Worm (Caenorhabditis elegans) whole organism, midembryonic: Measurements from ENCODE around the gene daf-18.
A peak's percentile ranks its signal among the peaks of the same experiment; 100 is the strongest.

Source experiments
- T22C8.4 ChIP-seq: fragments of 200-800 bp; sonication (Bioruptor generic); IDR thresholded peaks from 2 replicates; pipeline ENCODE4 v1.3.6; 2022; ENCODE audit warnings: missing genetic modification characterization, missing compliant biosample characterization
- cog-1 ChIP-seq: sonication (generic microtip); optimal IDR thresholded peaks from 2 replicates; lab custom pipeline; 2016; ENCODE audit warnings: missing genetic modification characterization, missing compliant biosample characterization
- flt-1 ChIP-seq: fragments of 200-800 bp; sonication (Bioruptor generic); IDR thresholded peaks from 2 replicates; pipeline ENCODE4 v1.3.6; 2022; ENCODE audit warnings: missing genetic modification characterization, missing compliant biosample characterization
- klf-2 ChIP-seq: fragments of 200-800 bp; sonication (Bioruptor generic); conservative IDR thresholded peaks from 2 replicates; pipeline ENCODE4 v1.3.6; 2022; ENCODE audit warnings: missing genetic modification reagents, missing genetic modification characterization, missing compliant biosample characterization
- med-1 ChIP-seq: sonication (generic microtip); optimal IDR thresholded peaks from 2 replicates; lab custom pipeline; 2017; ENCODE audit warnings: missing genetic modification characterization, mild to moderate bottlenecking, missing compliant biosample characterization, antibody characterized with exemption, missing genetic modification reagents; ENCODE audit not compliant: insufficient read depth
- ref-1 ChIP-seq: fragments of 200-800 bp; sonication (Bioruptor generic); conservative IDR thresholded peaks from 2 replicates; pipeline ENCODE4 v1.3.6; 2022; ENCODE audit warnings: missing genetic modification reagents, missing genetic modification characterization, missing compliant biosample characterization
- tab-1 ChIP-seq: fragments of 200-800 bp; sonication (Bioruptor generic); IDR thresholded peaks from 2 replicates; pipeline ENCODE4 v1.3.6; 2022; ENCODE audit warnings: missing genetic modification characterization, missing compliant biosample characterization
- ztf-23 ChIP-seq: fragments of 200-800 bp; sonication (Bioruptor generic); IDR thresholded peaks from 2 replicates; pipeline ENCODE4 v1.3.6; 2022; ENCODE audit warnings: missing genetic modification reagents, missing genetic modification characterization, missing compliant biosample characterization
- ztf-29 ChIP-seq: fragments of 200-800 bp; sonication (Bioruptor generic); IDR thresholded peaks from 2 replicates; pipeline ENCODE4 v1.3.6; 2022; ENCODE audit warnings: missing genetic modification reagents, missing genetic modification characterization, missing compliant biosample characterization

Gene daf-18

ce11 chrIV:410420-410891 is 14.5 kb downstream of the daf-18 start, which contains the start of gene T07A9.12:
TSS of gene T07A9.12 (plus strand) at chrIV:410867.
- no peak for TF ChIP-seq med-1
- no peak for TF ChIP-seq ref-1
- TF ChIP-seq cog-1 (tag; lab: Kevin White, UChicago): peak; percentile 77
- 0 out of 2 replicates have a peak, but pooled peaks have one; percentile 39 for TF ChIP-seq flt-1 (GFP tag; lab: Robert Waterston, UW)
- TF ChIP-seq ztf-29 (GFP tag; lab: Robert Waterston, UW): peak; percentile 54; the same call in 1 of the 2 replicates

ce11 chrIV:409935-410334 is 15.0 kb downstream of the daf-18 start, which contains the start of gene kgb-1:
TSS of gene kgb-1 (minus strand) at chrIV:410035.
- no peak for TF ChIP-seq med-1

- no peak for TF ChIP-seq T22C8.4 (GFP tag; lab: Robert Waterston, UW)
- no peak for TF ChIP-seq flt-1 (GFP tag; lab: Robert Waterston, UW)
- no peak for TF ChIP-seq ztf-23 (GFP tag; lab: Robert Waterston, UW)
- no peak for TF ChIP-seq tab-1 (GFP tag; lab: Robert Waterston, UW)
- TF ChIP-seq cog-1 (tag; lab: Kevin White, UChicago): no peak
- no peak for TF ChIP-seq med-1
- no peak for TF ChIP-seq klf-2 (GFP tag; lab: Robert Waterston, UW)
- TF ChIP-seq ref-1: no peak
- TF ChIP-seq ztf-29 (GFP tag; lab: Robert Waterston, UW): no peak
These were observed 16.1 kb downstream of the daf-18 start for ce11 chrIV:408892-409291.

- TF ChIP-seq ztf-29 (GFP tag; lab: Robert Waterston, UW): no peak
- no peak for TF ChIP-seq ref-1
- no peak for TF ChIP-seq cog-1 (tag; lab: Kevin White, UChicago)
- no peak for TF ChIP-seq klf-2 (GFP tag; lab: Robert Waterston, UW)
- no peak for TF ChIP-seq T22C8.4 (GFP tag; lab: Robert Waterston, UW)
- no peak for TF ChIP-seq flt-1 (GFP tag; lab: Robert Waterston, UW)
- TF ChIP-seq ztf-23 (GFP tag; lab: Robert Waterston, UW): no peak
- TF ChIP-seq tab-1 (GFP tag; lab: Robert Waterston, UW): no peak
- no peak for TF ChIP-seq med-1
These were observed 23.6 kb downstream of the daf-18 start, which contains the start of gene gpa-4 for ce11 chrIV:401395-401794. TSS of gene gpa-4 (plus strand) at chrIV:401695.

ce11 chrIV:396373-396772 is 28.6 kb downstream of the daf-18 start, which contains the start of gene rrp-8:
TSS of gene rrp-8 (plus strand) at chrIV:396545.
- TF ChIP-seq ztf-23 (GFP tag; lab: Robert Waterston, UW) (no peak), tab-1 (GFP tag; lab: Robert Waterston, UW) (no peak), ref-1 (no peak), klf-2 (GFP tag; lab: Robert Waterston, UW) (no peak)

ce11 chrIV:393409-393930 is 31.5 kb downstream of the daf-18 start, which contains the start of the genes T07A9.15 and nog-1:
TSS of gene T07A9.15 (minus strand) at chrIV:393546.
TSS of gene nog-1 (plus strand) at chrIV:393880.
- TF ChIP-seq ztf-23 (GFP tag; lab: Robert Waterston, UW) (peak; percentile 27; the same call in 1 of the 2 replicates), med-1 (no peak), flt-1 (GFP tag; lab: Robert Waterston, UW) (0 out of 2 replicates have a peak, but pooled peaks have one; percentile 57)

ce11 chrIV:390279-390678 is 34.7 kb downstream of the daf-18 start, which contains the start of the genes ears-2 and uncp-18:
TSS of gene ears-2 (minus strand) at chrIV:390468.
TSS of gene uncp-18 (plus strand) at chrIV:390560.
- TF ChIP-seq klf-2 (GFP tag; lab: Robert Waterston, UW): peak; percentile 99
- TF ChIP-seq ztf-23 (GFP tag; lab: Robert Waterston, UW): peak; percentile 98
- TF ChIP-seq ref-1: peak; percentile 87
- peak; percentile 98 for TF ChIP-seq med-1
- peak; percentile 96 for TF ChIP-seq T22C8.4 (GFP tag; lab: Robert Waterston, UW)
- peak; percentile 95 for TF ChIP-seq cog-1 (tag; lab: Kevin White, UChicago)
- TF ChIP-seq tab-1 (GFP tag; lab: Robert Waterston, UW): peak; percentile 97
- TF ChIP-seq flt-1 (GFP tag; lab: Robert Waterston, UW): peak; percentile 95
- TF ChIP-seq ztf-29 (GFP tag; lab: Robert Waterston, UW): peak; percentile 97

ce11 chrIV:388073-388472 is 36.9 kb downstream of the daf-18 start, which contains the start of gene ssna-1:
TSS of gene ssna-1 (plus strand) at chrIV:388084.
- TF ChIP-seq T22C8.4 (GFP tag; lab: Robert Waterston, UW): no peak
- TF ChIP-seq flt-1 (GFP tag; lab: Robert Waterston, UW): 0 out of 2 replicates have a peak, but pooled peaks have one; percentile 38
- no peak for TF ChIP-seq med-1

ce11 chrIV:387283-388048 is 37.5 kb downstream of the daf-18 start:
- no peak for TF ChIP-seq tab-1 (GFP tag; lab: Robert Waterston, UW)
- TF ChIP-seq flt-1 (GFP tag; lab: Robert Waterston, UW): no peak

- no peak for TF ChIP-seq ztf-23 (GFP tag; lab: Robert Waterston, UW)
- TF ChIP-seq ref-1: no peak
- no peak for TF ChIP-seq tab-1 (GFP tag; lab: Robert Waterston, UW)
- no peak for TF ChIP-seq klf-2 (GFP tag; lab: Robert Waterston, UW)
- TF ChIP-seq flt-1 (GFP tag; lab: Robert Waterston, UW): no peak
These were observed 38.4 kb downstream of the daf-18 start, which contains the start of gene T07A9.14 for ce11 chrIV:386576-386975. TSS of gene T07A9.14 (plus strand) at chrIV:386699.
